Worm (Caenorhabditis elegans): ENCODE results near the gene F44E7.5.

Gene F44E7.5

DNA sequence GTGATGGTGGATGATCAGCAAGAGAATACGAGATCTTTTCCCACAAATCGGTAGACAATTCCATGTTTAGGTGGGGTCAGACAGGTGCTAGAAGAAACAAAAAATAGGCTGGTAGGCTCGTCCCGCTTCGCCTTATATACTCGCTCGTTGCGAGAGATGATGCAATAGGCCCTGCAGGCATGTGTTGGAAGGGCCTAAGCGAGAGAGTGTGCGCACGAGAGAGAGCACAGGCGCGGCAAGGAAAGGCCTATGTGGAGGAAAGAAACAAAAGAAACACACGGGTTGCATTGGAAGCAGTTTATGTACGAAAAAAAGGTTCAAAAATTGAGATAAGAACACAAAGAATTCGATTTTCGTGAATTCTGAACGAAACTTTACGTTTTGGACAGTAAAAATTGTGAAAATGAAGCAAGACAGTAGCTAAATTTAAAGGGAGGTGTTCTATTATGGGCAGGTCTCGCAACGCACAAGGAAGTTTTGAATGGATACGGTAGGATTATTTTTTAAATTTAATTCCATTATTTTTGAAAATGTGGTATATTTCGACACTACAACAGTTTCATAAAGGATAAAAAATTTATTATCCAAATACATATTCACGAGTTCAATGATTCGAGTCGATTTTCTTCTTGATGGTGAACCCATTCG, at the start of gene F44E7.5:
F44E7.5 (minus strand) TSS at position 210 of the 648 bp plus-strand sequence.
- TF ChIP-seq flt-1 (GFP tag; IDR thresholded peaks at IDR 0.05) (no peak), T22C8.4 (GFP tag; IDR thresholded peaks at IDR 0.05) (no peak), klf-2 (GFP tag; conservative IDR thresholded peaks at IDR 0.05) (no peak), med-1 (GFP tag; optimal IDR thresholded peaks at IDR 0.05; ENCODE audit: insufficient read depth) (no peak), ztf-29 (GFP tag; IDR thresholded peaks at IDR 0.05) (no peak), cog-1 (tag; optimal IDR thresholded peaks at IDR 0.05) (no peak), tab-1 (GFP tag; IDR thresholded peaks at IDR 0.05) (no peak)

DNA sequence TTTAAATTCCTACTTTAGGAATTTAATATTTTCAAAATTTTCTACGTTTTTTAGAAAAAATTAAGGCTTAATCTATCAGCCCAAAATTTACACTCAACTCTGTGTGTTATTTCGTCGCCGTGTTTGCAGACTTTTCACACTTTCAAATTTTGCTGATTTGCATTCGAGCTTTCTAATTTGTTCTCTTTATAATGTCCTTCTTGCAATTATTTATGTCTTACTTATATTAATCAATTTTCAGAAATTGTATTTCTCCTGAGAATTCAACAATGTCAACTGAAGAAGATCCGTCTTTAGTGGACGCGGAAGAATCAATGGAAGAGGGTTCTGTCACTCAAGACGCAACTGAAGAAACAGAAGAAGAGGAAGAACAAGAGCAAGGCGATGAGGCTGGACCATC, 45.9 kb upstream of the F44E7.5 start, which contains the start of gene let-418:
let-418 (plus strand) TSS at position 242 of the 400 bp plus-strand sequence.
- TF ChIP-seq ztf-29 (GFP tag; IDR thresholded peaks at IDR 0.05) (no peak), klf-2 (GFP tag; conservative IDR thresholded peaks at IDR 0.05) (no peak), T22C8.4 (GFP tag; IDR thresholded peaks at IDR 0.05) (no peak), ref-1 (GFP tag; conservative IDR thresholded peaks at IDR 0.05) (no peak), flt-1 (GFP tag; IDR thresholded peaks at IDR 0.05) (no peak), ztf-23 (GFP tag; IDR thresholded peaks at IDR 0.05) (no peak), tab-1 (GFP tag; IDR thresholded peaks at IDR 0.05) (no peak), med-1 (GFP tag; optimal IDR thresholded peaks at IDR 0.05; ENCODE audit: insufficient read depth) (no peak), cog-1 (tag; optimal IDR thresholded peaks at IDR 0.05) (no peak)

DNA sequence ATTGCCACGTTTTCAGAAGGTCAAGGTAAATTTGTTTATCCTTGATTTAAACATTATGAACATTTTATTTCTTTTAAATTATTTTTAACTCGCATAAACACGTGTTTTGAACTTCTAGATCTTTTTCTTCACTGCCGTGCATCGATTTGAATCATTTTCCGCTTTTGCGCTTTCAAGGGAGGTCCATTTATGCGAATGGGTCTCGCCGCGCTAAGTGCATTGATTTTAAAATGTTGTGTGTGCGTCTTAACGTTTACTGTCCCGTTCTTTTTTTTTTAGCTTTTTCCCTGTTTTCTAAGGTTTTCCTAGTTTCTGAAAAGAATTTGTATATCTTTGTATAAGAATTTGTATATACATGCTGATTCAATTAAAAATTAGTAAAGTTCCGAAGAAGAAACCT, 44.8 kb upstream of the F44E7.5 start:
- TF ChIP-seq med-1 (GFP tag; optimal IDR thresholded peaks at IDR 0.05; ENCODE audit: insufficient read depth) (no peak), tab-1 (GFP tag; IDR thresholded peaks at IDR 0.05) (no peak)

DNA sequence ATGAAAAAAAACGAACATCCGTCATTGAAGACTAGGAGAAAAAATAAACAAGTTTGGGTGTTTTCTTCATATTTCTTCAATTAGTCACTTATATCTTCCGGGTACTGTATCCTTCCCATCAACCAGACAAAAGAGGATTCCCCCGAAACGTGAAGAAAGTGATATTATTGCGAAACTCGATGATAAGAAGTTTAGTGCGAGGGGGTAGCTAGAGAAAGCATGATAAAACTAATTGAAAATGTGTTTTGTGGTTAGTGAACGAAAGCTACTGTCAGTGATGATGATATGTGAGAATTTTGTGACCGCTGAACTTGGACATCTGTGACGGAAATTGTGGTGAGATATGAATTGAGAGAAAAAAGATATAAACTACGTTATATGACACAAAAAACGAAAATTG, 42.2 kb upstream of the F44E7.5 start:
- TF ChIP-seq ztf-23 (GFP tag; IDR thresholded peaks at IDR 0.05) (no peak), ztf-29 (GFP tag; IDR thresholded peaks at IDR 0.05) (no peak), flt-1 (GFP tag; IDR thresholded peaks at IDR 0.05) (no peak)

DNA sequence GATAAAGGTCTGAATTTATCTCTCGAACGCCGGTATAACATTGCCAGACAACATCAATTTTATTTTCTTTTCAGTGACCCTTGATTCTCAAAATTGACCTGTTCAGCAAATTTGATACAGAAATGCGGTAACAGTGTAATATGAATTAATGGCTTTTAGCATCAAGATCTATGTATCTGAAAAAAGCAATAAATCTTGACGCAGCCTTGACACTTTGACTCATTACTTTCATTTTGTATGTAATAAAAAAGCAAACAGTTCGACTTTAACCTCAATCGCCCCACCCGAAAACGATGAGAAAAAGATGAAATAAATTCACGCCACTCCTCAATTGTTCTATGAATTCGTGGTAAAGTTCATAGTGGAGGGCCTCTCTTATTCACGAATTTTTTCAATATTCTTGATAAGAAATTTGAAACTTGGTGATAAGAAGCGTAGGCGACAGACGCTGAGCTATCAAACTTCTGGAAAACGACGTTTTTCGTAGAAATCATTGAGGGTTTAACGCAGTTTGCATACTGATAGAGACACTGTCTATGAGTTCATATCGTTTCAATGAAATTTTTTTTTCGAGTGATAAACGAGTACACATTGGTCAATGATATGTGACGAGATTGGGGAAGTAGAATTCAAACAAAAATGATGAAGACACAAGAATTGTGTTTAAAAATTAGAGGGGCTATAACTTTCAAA, 40.9 kb upstream of the F44E7.5 start:
- no peak for TF ChIP-seq klf-2 (GFP tag; conservative IDR thresholded peaks at IDR 0.05)
- TF ChIP-seq ztf-29 (GFP tag; IDR thresholded peaks at IDR 0.05): no peak
- no peak for TF ChIP-seq tab-1 (GFP tag; IDR thresholded peaks at IDR 0.05)
- no peak for TF ChIP-seq cog-1 (tag; optimal IDR thresholded peaks at IDR 0.05)
- TF ChIP-seq flt-1 (GFP tag; IDR thresholded peaks at IDR 0.05): no peak
- TF ChIP-seq T22C8.4 (GFP tag; IDR thresholded peaks at IDR 0.05): no peak
- no peak for TF ChIP-seq med-1 (GFP tag; optimal IDR thresholded peaks at IDR 0.05; ENCODE audit: insufficient read depth)
- TF ChIP-seq ref-1 (GFP tag; conservative IDR thresholded peaks at IDR 0.05): no peak

DNA sequence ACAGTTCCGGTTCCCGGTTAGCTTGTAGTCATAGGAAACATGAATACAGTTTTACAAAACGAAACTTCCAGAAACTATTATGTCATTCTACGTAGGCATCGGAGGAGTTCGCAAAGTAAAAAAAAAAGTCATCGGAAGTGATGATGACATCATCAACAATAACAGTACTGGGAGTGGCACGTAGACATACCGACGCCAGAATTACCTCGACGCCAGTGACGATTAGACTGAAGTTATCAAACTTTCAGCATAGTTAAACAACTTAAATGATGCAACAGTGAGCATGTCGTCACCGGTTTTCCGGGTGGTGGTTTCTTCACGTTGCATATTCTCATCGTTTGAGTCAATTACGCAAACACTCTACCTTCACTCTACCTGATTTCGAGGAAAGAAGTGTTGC, 39.7 kb upstream of the F44E7.5 start:
- TF ChIP-seq klf-2 (GFP tag; conservative IDR thresholded peaks at IDR 0.05) (no peak), ref-1 (GFP tag; conservative IDR thresholded peaks at IDR 0.05) (no peak), tab-1 (GFP tag; IDR thresholded peaks at IDR 0.05) (no peak), ztf-23 (GFP tag; IDR thresholded peaks at IDR 0.05) (no peak), T22C8.4 (GFP tag; IDR thresholded peaks at IDR 0.05) (no peak), cog-1 (tag; optimal IDR thresholded peaks at IDR 0.05) (no peak), ztf-29 (GFP tag; IDR thresholded peaks at IDR 0.05) (no peak), flt-1 (GFP tag; IDR thresholded peaks at IDR 0.05) (no peak), med-1 (GFP tag; optimal IDR thresholded peaks at IDR 0.05; ENCODE audit: insufficient read depth) (no peak)

DNA sequence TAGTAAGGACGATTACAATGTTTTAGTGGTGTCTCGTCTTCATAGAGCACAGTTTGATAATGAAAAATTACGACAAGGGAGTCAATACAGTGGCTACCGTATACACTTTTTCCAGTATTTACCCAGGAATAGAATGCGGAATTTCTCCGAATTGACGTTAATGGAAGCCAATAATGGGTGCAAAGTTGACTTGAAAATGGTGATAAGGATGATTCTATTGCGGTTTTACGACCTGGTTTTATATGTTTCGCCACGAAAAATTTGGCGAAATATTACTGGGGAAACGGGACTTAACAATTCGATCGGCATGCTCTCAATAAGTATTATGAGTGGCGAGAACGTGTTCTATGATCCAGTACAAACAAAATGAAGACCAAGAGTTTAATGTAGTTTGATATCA, 39.2 kb upstream of the F44E7.5 start:
- TF ChIP-seq ref-1 (GFP tag; conservative IDR thresholded peaks at IDR 0.05): no peak

DNA sequence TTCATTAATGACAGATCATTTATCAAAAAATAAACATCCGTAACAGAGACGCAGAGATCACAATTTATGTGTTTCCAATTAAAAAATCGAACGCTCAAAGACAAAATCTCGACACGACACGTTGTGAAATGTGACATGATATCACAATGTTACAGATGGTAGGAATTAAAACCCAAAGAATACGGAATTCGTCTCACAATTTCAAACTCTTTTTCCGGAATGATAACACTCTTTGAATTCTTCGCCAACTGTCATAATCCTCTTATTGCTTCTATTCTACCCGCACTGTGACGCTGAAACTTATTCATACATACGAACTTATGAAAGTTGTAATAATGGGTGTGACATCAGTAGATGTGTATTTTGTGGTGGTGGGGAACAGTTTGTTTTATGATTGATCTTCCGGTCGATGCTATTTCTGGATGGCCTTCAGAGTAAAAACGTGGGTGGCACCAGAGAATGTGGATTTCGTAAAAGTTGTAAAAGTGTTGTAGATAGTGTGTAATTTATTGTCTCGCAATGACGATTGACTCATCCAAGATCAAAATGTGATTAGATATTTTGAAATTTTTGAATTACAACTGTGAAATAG, 35.8 kb upstream of the F44E7.5 start:
- TF ChIP-seq klf-2 (GFP tag; conservative IDR thresholded peaks at IDR 0.05) (no peak), T22C8.4 (GFP tag; IDR thresholded peaks at IDR 0.05) (no peak), cog-1 (tag; optimal IDR thresholded peaks at IDR 0.05) (no peak), tab-1 (GFP tag; IDR thresholded peaks at IDR 0.05) (no peak), flt-1 (GFP tag; IDR thresholded peaks at IDR 0.05) (no peak), med-1 (GFP tag; optimal IDR thresholded peaks at IDR 0.05; ENCODE audit: insufficient read depth) (no peak), ztf-23 (GFP tag; IDR thresholded peaks at IDR 0.05) (no peak), ztf-29 (GFP tag; IDR thresholded peaks at IDR 0.05) (no peak), ref-1 (GFP tag; conservative IDR thresholded peaks at IDR 0.05) (no peak)

DNA sequence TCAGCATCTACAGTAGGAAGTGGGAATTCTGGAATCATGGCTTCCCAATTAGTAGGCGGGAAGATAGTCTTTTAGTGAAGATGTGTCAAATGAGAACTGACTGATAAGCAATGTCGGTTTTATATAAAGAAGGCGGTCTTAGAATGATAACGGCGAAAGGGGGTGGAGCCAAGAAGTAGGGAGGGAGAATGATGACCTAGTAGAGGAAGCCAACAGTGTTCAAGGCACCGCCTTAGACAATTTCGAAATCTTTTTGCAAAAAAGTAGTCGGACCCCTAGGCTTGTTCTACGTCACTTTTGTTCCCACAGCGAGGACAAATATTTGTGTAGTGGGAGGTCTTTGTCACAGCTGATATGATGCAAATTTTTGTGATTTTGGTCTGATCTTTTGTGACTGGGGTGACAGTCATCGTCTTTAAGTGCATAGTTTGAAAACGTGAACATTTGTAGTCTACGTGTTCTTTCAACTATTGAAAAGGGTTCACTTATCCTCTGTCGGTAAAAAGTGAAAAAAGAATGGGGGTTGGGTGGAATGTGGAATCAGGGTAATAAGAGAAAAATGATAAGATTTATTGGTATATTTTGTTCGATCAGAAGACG, 32.4 kb upstream of the F44E7.5 start, which contains the start of gene ZC250.4:
ZC250.4 (minus strand) TSS at position 78 of the 600 bp plus-strand sequence.
- TF ChIP-seq klf-2 (GFP tag; conservative IDR thresholded peaks at IDR 0.05): no peak
- TF ChIP-seq med-1 (GFP tag; optimal IDR thresholded peaks at IDR 0.05; ENCODE audit: insufficient read depth): no peak
- TF ChIP-seq cog-1 (tag; optimal IDR thresholded peaks at IDR 0.05): no peak
- no peak for TF ChIP-seq ref-1 (GFP tag; conservative IDR thresholded peaks at IDR 0.05)
- TF ChIP-seq T22C8.4 (GFP tag; IDR thresholded peaks at IDR 0.05): no peak
- no peak for TF ChIP-seq ztf-29 (GFP tag; IDR thresholded peaks at IDR 0.05)

DNA sequence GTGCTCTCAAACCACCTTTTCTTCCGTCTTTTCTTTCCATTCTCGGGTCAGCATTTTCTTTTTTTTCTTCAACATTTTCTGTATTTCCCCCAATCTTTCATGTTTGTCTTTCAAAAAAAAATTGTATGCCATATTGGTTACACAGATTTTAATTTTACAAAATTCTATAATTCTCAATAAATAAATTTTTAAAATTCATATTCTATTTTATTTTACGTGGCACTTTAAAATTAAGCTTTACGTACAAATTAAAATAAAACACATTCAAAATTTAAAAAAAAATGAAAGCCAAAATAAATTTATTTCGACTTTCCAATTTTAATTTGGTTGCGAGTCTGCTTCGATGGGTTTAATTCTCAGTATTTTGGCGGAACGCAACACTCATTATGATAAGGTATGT, 24.7 kb upstream of the F44E7.5 start, which contains the start of gene ZC250.5:
ZC250.5 (plus strand) TSS at position 301 of the 400 bp plus-strand sequence.
- TF ChIP-seq T22C8.4 (GFP tag; IDR thresholded peaks at IDR 0.05) (no peak), med-1 (GFP tag; optimal IDR thresholded peaks at IDR 0.05; ENCODE audit: insufficient read depth) (no peak), ztf-29 (GFP tag; IDR thresholded peaks at IDR 0.05) (no peak), ref-1 (GFP tag; conservative IDR thresholded peaks at IDR 0.05) (no peak), cog-1 (tag; optimal IDR thresholded peaks at IDR 0.05) (no peak), tab-1 (GFP tag; IDR thresholded peaks at IDR 0.05) (no peak), flt-1 (GFP tag; IDR thresholded peaks at IDR 0.05) (no peak), ztf-23 (GFP tag; IDR thresholded peaks at IDR 0.05) (no peak), klf-2 (GFP tag; conservative IDR thresholded peaks at IDR 0.05) (no peak)

Measured in whole organism, midembryonic.